Worm (Caenorhabditis elegans) whole organism, L4/young adult: ENCODE measurements around the gene mltn-13.

Source experiments
- W03F9.2 ChIP-seq: fragments of 150-350 bp; optimal IDR thresholded peaks from 2 replicates; lab custom pipeline; 2014; ENCODE audit warnings: missing biosample characterization, missing genetic modification characterization
- dao-5 ChIP-seq: sonication (generic microtip); optimal IDR thresholded peaks from 2 replicates; lab custom pipeline; 2016; ENCODE audit warnings: missing genotype, missing genetic modification characterization, moderate library complexity, missing compliant biosample characterization
- him-1 ChIP-seq: sonication (generic microtip); optimal IDR thresholded peaks from 2 replicates; lab custom pipeline; 2016; ENCODE audit warnings: missing genotype, missing genetic modification reagents, missing genetic modification characterization, missing compliant biosample characterization

ce11 chrX:4413206-4413605 lies 35.0 kb downstream of the mltn-13 start:
- no peak for TF ChIP-seq dao-5 (tag; lab: Kevin White, UChicago)
- no peak for TF ChIP-seq him-1
- TF ChIP-seq W03F9.2 (tag; lab: Kevin White, UChicago) = no peak
